Fruit fly (Drosophila melanogaster) whole organism, embryonic: Measurements from ENCODE around the gene w.

ENCODE experiments used
- Asciz ChIP-seq: fragments of 200-800 bp; sonication (Bioruptor generic); optimal IDR thresholded peaks from 2 replicates; lab custom pipeline; 2017; ENCODE audit warnings: missing biosample characterization, mild to moderate bottlenecking, missing genetic modification characterization, missing genetic modification reagents
- BtbVII ChIP-seq: fragments of 200-800 bp; sonication (Bioruptor generic); optimal IDR thresholded peaks from 3 replicates; lab custom pipeline; 2017; ENCODE audit warnings: missing biosample characterization, mild to moderate bottlenecking, missing genetic modification characterization
- CG11504 ChIP-seq: fragments of 200-800 bp; sonication (Bioruptor generic); optimal IDR thresholded peaks from 3 replicates; lab custom pipeline; 2019; ENCODE audit warnings: missing biosample characterization, mild to moderate bottlenecking, missing genetic modification characterization, moderate library complexity
- CG16863 ChIP-seq: fragments of 200-800 bp; sonication (Bioruptor generic); optimal IDR thresholded peaks from 3 replicates; lab custom pipeline; 2016; ENCODE audit warnings: missing biosample characterization, missing genetic modification characterization
- CG1792 ChIP-seq: fragments of 200-800 bp; sonication (Bioruptor generic); optimal IDR thresholded peaks from 2 replicates; lab custom pipeline; 2016; ENCODE audit warnings: missing biosample characterization, missing genetic modification characterization
- CG18262 ChIP-seq: fragments of 200-800 bp; optimal IDR thresholded peaks from 3 replicates; lab custom pipeline; 2019; ENCODE audit warnings: missing biosample characterization, mild to moderate bottlenecking, missing genetic modification characterization, moderate library complexity
- CG2678 ChIP-seq: fragments of 200-800 bp; sonication (Bioruptor generic); optimal IDR thresholded peaks from 3 replicates; lab custom pipeline; 2019; ENCODE audit warnings: missing biosample characterization, mild to moderate bottlenecking, missing genetic modification characterization, moderate library complexity
- CG4328 ChIP-seq: fragments of 200-800 bp; sonication (Bioruptor generic); optimal IDR thresholded peaks from 3 replicates; lab custom pipeline; 2017; ENCODE audit warnings: missing biosample characterization, missing genetic modification reagents, missing genetic modification characterization
- CG6254 ChIP-seq: fragments of 200-800 bp; sonication (Bioruptor generic); optimal IDR thresholded peaks from 3 replicates; lab custom pipeline; 2017; ENCODE audit warnings: mild to moderate bottlenecking, missing biosample characterization, missing genetic modification reagents, missing genetic modification characterization
- CG7372 ChIP-seq: fragments of 200-800 bp; sonication (Bioruptor generic); IDR thresholded peaks from 2 replicates; pipeline ENCODE4 v1.3.6; 2022; ENCODE audit warnings: missing biosample characterization, missing genetic modification characterization
- CG7556 ChIP-seq: fragments of 200-800 bp; sonication (Bioruptor generic); optimal IDR thresholded peaks from 2 replicates; lab custom pipeline; 2017; ENCODE audit warnings: missing biosample characterization, mild to moderate bottlenecking, missing genetic modification characterization
- CG7839 ChIP-seq: fragments of 200-800 bp; sonication (Bioruptor generic); optimal IDR thresholded peaks from 3 replicates; lab custom pipeline; 2018; ENCODE audit warnings: missing biosample characterization, mild to moderate bottlenecking, missing genetic modification characterization, moderate library complexity
- CG8388 ChIP-seq: fragments of 200-800 bp; sonication (Bioruptor generic); optimal IDR thresholded peaks from 2 replicates; lab custom pipeline; 2019; ENCODE audit warnings: missing biosample characterization, mild to moderate bottlenecking, missing genetic modification characterization, moderate library complexity
- CG9215 ChIP-seq: fragments of 200-800 bp; sonication (Bioruptor generic); IDR thresholded peaks from 2 replicates; pipeline ENCODE4 v1.3.6; 2022; ENCODE audit warnings: missing biosample characterization, missing genetic modification characterization
- Chrac-16 ChIP-seq: fragments of 200-800 bp; sonication (Bioruptor generic); optimal IDR thresholded peaks from 3 replicates; lab custom pipeline; 2016; ENCODE audit warnings: missing biosample characterization, missing genetic modification characterization
- CoRest ChIP-seq: fragments of 200-800 bp; sonication (Bioruptor generic); optimal IDR thresholded peaks from 3 replicates; lab custom pipeline; 2018; ENCODE audit warnings: missing biosample characterization, mild to moderate bottlenecking, missing genetic modification characterization, moderate library complexity
- D19A ChIP-seq: fragments of 200-800 bp; optimal IDR thresholded peaks from 3 replicates; lab custom pipeline; 2019; ENCODE audit warnings: missing biosample characterization, mild to moderate bottlenecking, missing genetic modification characterization, moderate library complexity
- Dip3 ChIP-seq: fragments of 200-800 bp; sonication (Bioruptor generic); optimal IDR thresholded peaks from 3 replicates; lab custom pipeline; 2016; ENCODE audit warnings: missing biosample characterization, missing genetic modification characterization
- Doc2 ChIP-seq: fragments of 200-800 bp; sonication (Bioruptor generic); IDR thresholded peaks from 2 replicates; pipeline ENCODE4 v1.3.6; 2022; ENCODE audit warnings: missing biosample characterization, missing genetic modification characterization
- Hr78 ChIP-seq, 2 experiments: fragments of 200-800 bp in 1 of 2; fragments of >200 bp in 1 of 2; sonication (Bioruptor generic) in 1 of 2; optimal IDR thresholded peaks; 2 replicates each; lab custom pipeline; 2017 to 2019; ENCODE audit warnings: missing biosample characterization in 2 of 2, missing genetic modification characterization in 2 of 2, mild to moderate bottlenecking in 1 of 2, moderate library complexity in 1 of 2
- Kr ChIP-seq: fragments of 200-800 bp; sonication (Bioruptor generic); optimal IDR thresholded peaks from 2 replicates; lab custom pipeline; 2017; ENCODE audit warnings: missing biosample characterization, mild to moderate bottlenecking, missing genetic modification characterization
- MESR4 ChIP-seq: fragments of 200-800 bp; sonication (Bioruptor generic); optimal IDR thresholded peaks from 2 replicates; lab custom pipeline; 2018; ENCODE audit warnings: missing biosample characterization, mild to moderate bottlenecking, missing genetic modification characterization, moderate library complexity
- Meics ChIP-seq: fragments of 200-800 bp; sonication (Bioruptor generic); optimal IDR thresholded peaks from 2 replicates; lab custom pipeline; 2017; ENCODE audit warnings: missing biosample characterization, mild to moderate bottlenecking, missing genetic modification characterization
- Mrtf ChIP-seq: fragments of 200-800 bp; sonication (Bioruptor generic); IDR thresholded peaks from 3 replicates; pipeline ENCODE4 v1.3.6; 2022; ENCODE audit warnings: missing biosample characterization, missing genetic modification characterization
- NK7.1 ChIP-seq: fragments of 200-800 bp; sonication (Bioruptor generic); optimal IDR thresholded peaks from 3 replicates; lab custom pipeline; 2016; ENCODE audit warnings: missing biosample characterization, missing genetic modification characterization
- PHDP ChIP-seq: fragments of 200-800 bp; sonication (Bioruptor generic); optimal IDR thresholded peaks from 3 replicates; lab custom pipeline; 2018; ENCODE audit warnings: missing biosample characterization, mild to moderate bottlenecking, missing genetic modification characterization, moderate library complexity
- Ptx1 ChIP-seq: fragments of 200-800 bp; sonication (Bioruptor generic); IDR thresholded peaks from 2 replicates; pipeline ENCODE4 v1.3.6; 2022; ENCODE audit warnings: missing biosample characterization, missing genetic modification characterization
- TFAM ChIP-seq: fragments of 200-800 bp; sonication (Bioruptor generic); optimal IDR thresholded peaks from 2 replicates; lab custom pipeline; 2017; ENCODE audit warnings: missing biosample characterization, missing genetic modification characterization, inconsistent platforms
- ab ChIP-seq: fragments of 200-800 bp; sonication (Bioruptor generic); optimal IDR thresholded peaks from 2 replicates; lab custom pipeline; 2016; ENCODE audit warnings: missing biosample characterization, missing genetic modification characterization
- cas ChIP-seq: fragments of 200-800 bp; sonication (Bioruptor generic); IDR thresholded peaks from 2 replicates; pipeline ENCODE4 v1.3.6; 2022; ENCODE audit warnings: missing biosample characterization, missing genetic modification characterization
- crol ChIP-seq: fragments of 200-800 bp; sonication (Bioruptor generic); IDR thresholded peaks from 2 replicates; pipeline ENCODE4 v1.3.6; 2022; ENCODE audit warnings: missing biosample characterization, missing genetic modification characterization
- crp ChIP-seq, 2 experiments: fragments of 200-800 bp; sonication (Bioruptor generic); optimal IDR thresholded peaks; 2 replicates in 1 of 2; 3 replicates in 1 of 2; lab custom pipeline; 2017; ENCODE audit warnings: missing biosample characterization in 2 of 2, missing genetic modification characterization in 2 of 2, mild to moderate bottlenecking in 1 of 2, moderate library complexity in 1 of 2
- dati ChIP-seq: fragments of 200-800 bp; sonication (Bioruptor generic); IDR thresholded peaks from 2 replicates; pipeline ENCODE4 v1.3.6; 2022; ENCODE audit warnings: missing biosample characterization, missing genetic modification characterization
- dmrt99B ChIP-seq: fragments of 200-800 bp; sonication (Bioruptor generic); optimal IDR thresholded peaks from 2 replicates; lab custom pipeline; 2018; ENCODE audit warnings: missing biosample characterization, mild to moderate bottlenecking, missing genetic modification characterization, moderate library complexity
- dysf ChIP-seq: fragments of 200-800 bp; sonication (Bioruptor generic); IDR thresholded peaks from 3 replicates; pipeline ENCODE4 v1.3.6; 2022; ENCODE audit warnings: missing biosample characterization, missing genetic modification characterization
- fd102C ChIP-seq: fragments of 200-800 bp; sonication (Bioruptor generic); optimal IDR thresholded peaks from 2 replicates; lab custom pipeline; 2018; ENCODE audit warnings: missing biosample characterization, mild to moderate bottlenecking, missing genetic modification characterization, moderate library complexity
- gem ChIP-seq: fragments of 200-800 bp; sonication (Bioruptor generic); optimal IDR thresholded peaks from 2 replicates; lab custom pipeline; 2019; ENCODE audit warnings: missing biosample characterization, mild to moderate bottlenecking, missing genetic modification characterization, moderate library complexity
- insv ChIP-seq, 2 experiments: fragments of 200-800 bp; sonication (Bioruptor generic); optimal IDR thresholded peaks; 3 replicates each; lab custom pipeline; 2016 to 2018; ENCODE audit warnings: missing biosample characterization in 2 of 2, missing genetic modification characterization in 2 of 2
- mirr ChIP-seq: fragments of 200-800 bp; sonication (Bioruptor generic); optimal IDR thresholded peaks from 3 replicates; lab custom pipeline; 2018; ENCODE audit warnings: missing biosample characterization, mild to moderate bottlenecking, missing genetic modification characterization
- nmo ChIP-seq: fragments of 200-800 bp; sonication (Bioruptor generic); optimal IDR thresholded peaks from 2 replicates; lab custom pipeline; 2018; ENCODE audit warnings: missing biosample characterization, mild to moderate bottlenecking, missing genetic modification characterization, moderate library complexity
- pb ChIP-seq: fragments of 200-800 bp; sonication (Bioruptor generic); optimal IDR thresholded peaks from 3 replicates; lab custom pipeline; 2016; ENCODE audit warnings: missing biosample characterization, missing genetic modification characterization
- phol ChIP-seq: fragments of 200-800 bp; sonication (Bioruptor generic); optimal IDR thresholded peaks from 3 replicates; lab custom pipeline; 2018; ENCODE audit warnings: missing biosample characterization, mild to moderate bottlenecking, missing genetic modification characterization, moderate library complexity
- pnt ChIP-seq: fragments of 200-800 bp; sonication (Bioruptor generic); optimal IDR thresholded peaks from 3 replicates; lab custom pipeline; 2016; ENCODE audit warnings: missing biosample characterization, missing genetic modification characterization
- pros ChIP-seq: fragments of 200-800 bp; sonication (Bioruptor generic); optimal IDR thresholded peaks from 3 replicates; lab custom pipeline; 2019; ENCODE audit warnings: missing biosample characterization, mild to moderate bottlenecking, missing genetic modification characterization, moderate library complexity
- row ChIP-seq: fragments of 200-800 bp; sonication (Bioruptor generic); IDR thresholded peaks from 3 replicates; pipeline ENCODE4 v1.3.6; 2022; ENCODE audit warnings: missing biosample characterization, missing genetic modification characterization
- run ChIP-seq: fragments of 200-800 bp; sonication (Bioruptor generic); optimal IDR thresholded peaks from 3 replicates; lab custom pipeline; 2018; ENCODE audit warnings: missing biosample characterization, mild to moderate bottlenecking, missing genetic modification characterization
- sens ChIP-seq: fragments of 200-800 bp; sonication (Bioruptor generic); peaks from one replicate; lab custom pipeline; 2016; ENCODE audit warnings: missing biosample characterization, missing genetic modification characterization
- slou ChIP-seq: fragments of 200-800 bp; sonication (Bioruptor generic); optimal IDR thresholded peaks from 3 replicates; lab custom pipeline; 2016; ENCODE audit warnings: missing biosample characterization, missing genetic modification characterization
- tgo ChIP-seq: fragments of 200-800 bp; sonication (Bioruptor generic); IDR thresholded peaks from 3 replicates; pipeline ENCODE4 v1.3.6; 2022; ENCODE audit warnings: missing biosample characterization, missing genetic modification characterization
- yki ChIP-seq: fragments of >200 bp; optimal IDR thresholded peaks from 3 replicates; lab custom pipeline; 2018

w gene

dm6 chrX:2788278-2789023, 7.8 kb downstream of the w start:
- TF ChIP-seq row: peak; percentile 37
- peak; percentile 7 for TF ChIP-seq nmo (GFP tag; lab: Kevin White, UChicago)
- TF ChIP-seq CG8388 (GFP tag; lab: Kevin White, UChicago): no peak
- no peak for TF ChIP-seq BtbVII
- TF ChIP-seq crp (GFP tag; optimal IDR thresholded peaks at IDR 0.05; lab: Kevin White, UChicago): peak in 1 of 2 experiments; percentile 36
- no peak for TF ChIP-seq ab (GFP tag; lab: Kevin White, UChicago)
- no peak for TF ChIP-seq insv (GFP tag; optimal IDR thresholded peaks at IDR 0.05; lab: Kevin White, UChicago)
- TF ChIP-seq Hr78 (GFP tag; optimal IDR thresholded peaks at IDR 0.05; lab: Kevin White, UChicago): peak in 1 of 2 experiments; percentile 34
- TF ChIP-seq CG4328 (GFP tag; lab: Kevin White, UChicago): no peak
- TF ChIP-seq CG18262 (tag; lab: Kevin White, UChicago): peak; percentile 20
- TF ChIP-seq Meics (GFP tag; lab: Kevin White, UChicago): no peak
- TF ChIP-seq pros (GFP tag; lab: Kevin White, UChicago): no peak
- peak; percentile 16 for TF ChIP-seq CG2678 (tag; lab: Kevin White, UChicago)
- TF ChIP-seq TFAM (GFP tag; lab: Kevin White, UChicago): no peak
- peak; percentile 98 for TF ChIP-seq D19A (tag; lab: Kevin White, UChicago)
- TF ChIP-seq CG16863: no peak
- TF ChIP-seq CG7556 (GFP tag; lab: Kevin White, UChicago): peak; percentile 1
- TF ChIP-seq gem: peak; percentile 14
- no peak for TF ChIP-seq Mrtf (GFP tag; lab: Robert Waterston, UW)
- no peak for TF ChIP-seq pb (GFP tag; lab: Kevin White, UChicago)
- TF ChIP-seq dmrt99B: peak; percentile 13
- TF ChIP-seq Chrac-16 (GFP tag; lab: Kevin White, UChicago): no peak
- no peak for TF ChIP-seq slou (GFP tag; lab: Kevin White, UChicago)
- TF ChIP-seq Ptx1 (GFP tag; lab: Robert Waterston, UW): 0 out of 2 replicates have a peak, but pooled peaks have one; percentile 9
- no peak for TF ChIP-seq fd102C (GFP tag; lab: Kevin White, UChicago)
- TF ChIP-seq mirr (GFP tag; lab: Kevin White, UChicago): no peak
- no peak for TF ChIP-seq run (tag; lab: Kevin White, UChicago)
- no peak for TF ChIP-seq NK7.1 (GFP tag; lab: Kevin White, UChicago)
- TF ChIP-seq Doc2 (GFP tag; lab: Robert Waterston, UW): no peak
- peak; percentile 2 for TF ChIP-seq CG7839
- TF ChIP-seq Asciz: no peak
- TF ChIP-seq CoRest (tag; lab: Kevin White, UChicago): peak; percentile 8
- no peak for TF ChIP-seq Dip3 (GFP tag; lab: Kevin White, UChicago)
- no peak for TF ChIP-seq CG9215 (GFP tag; lab: Robert Waterston, UW)
- TF ChIP-seq dysf (GFP tag; lab: Robert Waterston, UW): 0 out of 3 replicates have a peak, but pooled peaks have one; percentile 24
- no peak for TF ChIP-seq CG7372 (GFP tag; lab: Robert Waterston, UW)
- no peak for TF ChIP-seq crol (GFP tag; lab: Robert Waterston, UW)
- TF ChIP-seq cas: no peak
- no peak for TF ChIP-seq yki (lab: Kevin White, UChicago)
- TF ChIP-seq MESR4 (GFP tag; lab: Kevin White, UChicago): no peak
- no peak for TF ChIP-seq pnt (GFP tag; lab: Kevin White, UChicago)
- peak; percentile 17 for TF ChIP-seq CG11504 (tag; lab: Kevin White, UChicago)
- no peak for TF ChIP-seq CG1792 (GFP tag; lab: Kevin White, UChicago)
- TF ChIP-seq sens (GFP tag; lab: Kevin White, UChicago): peak; percentile 87
- TF ChIP-seq tgo (GFP tag; lab: Robert Waterston, UW): peak; percentile 14; the same call in 1 of the 3 replicates
- peak; percentile 19 for TF ChIP-seq PHDP (tag; lab: Kevin White, UChicago)
- TF ChIP-seq phol: no peak
- no peak for TF ChIP-seq CG6254
- no peak for TF ChIP-seq Kr
- no peak for TF ChIP-seq dati
